Worm (Caenorhabditis elegans) whole organism, L3 larva: ENCODE results near the gene dnc-2.

Experiments used
- ceh-82 ChIP-seq: fragments of 150-350 bp; optimal IDR thresholded peaks from 2 replicates; lab custom pipeline; 2014; ENCODE audit warnings: missing biosample characterization, missing genetic modification characterization
- nhr-77 ChIP-seq: fragments of 150-350 bp; optimal IDR thresholded peaks from 2 replicates; lab custom pipeline; 2014; ENCODE audit warnings: missing biosample characterization, missing genetic modification characterization
- tbx-2 ChIP-seq: sonication (generic microtip); optimal IDR thresholded peaks from 2 replicates; lab custom pipeline; 2016; ENCODE audit warnings: mild to moderate bottlenecking, missing genetic modification characterization, missing compliant biosample characterization
- zag-1 ChIP-seq: fragments of 150-350 bp; optimal IDR thresholded peaks from 2 replicates; lab custom pipeline; 2014; ENCODE audit warnings: missing biosample characterization, missing genetic modification characterization

DNA sequence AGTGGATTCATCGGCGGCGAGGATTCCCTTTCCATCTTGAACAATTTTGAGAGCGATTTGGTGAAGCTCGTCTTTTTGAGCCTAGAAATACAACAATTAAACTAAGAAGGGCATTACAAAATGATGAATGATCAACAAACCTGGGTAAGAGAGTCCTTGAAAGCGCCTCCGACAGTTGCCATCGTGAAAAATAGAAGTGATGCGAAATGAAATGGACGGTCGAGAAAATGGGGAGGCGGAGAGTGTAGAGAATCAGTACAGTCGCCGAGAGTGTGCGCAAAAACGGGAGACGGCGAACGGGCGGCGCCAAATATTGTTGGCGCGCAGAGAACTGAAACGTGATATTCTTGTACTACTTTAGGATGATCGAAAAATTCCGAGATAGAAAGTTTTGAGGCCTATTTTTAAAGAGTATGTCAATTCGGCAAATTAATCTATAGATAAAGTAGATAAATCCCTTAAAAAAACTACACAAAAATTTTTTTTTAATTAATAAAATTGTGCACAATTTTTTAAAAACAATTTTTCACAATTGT is 49.3 kb downstream of the dnc-2 start, which contains the start of gene aldo-2:
- TF ChIP-seq nhr-77 (no peak), ceh-82 (tag; lab: Kevin White, UChicago) (no peak), tbx-2 (no peak), zag-1 (tag; lab: Kevin White, UChicago) (no peak)
